Fruit fly (Drosophila melanogaster) whole organism, embryonic: ENCODE measurements around the gene pav.

ENCODE experiments used
- Blimp-1 ChIP-seq: fragments of 200-800 bp; sonication (Bioruptor generic); optimal IDR thresholded peaks from 3 replicates; lab custom pipeline; 2018; ENCODE audit warnings: missing biosample characterization, missing genetic modification characterization, mild to moderate bottlenecking, moderate library complexity, missing genetic modification reagents
- CG10543 ChIP-seq: fragments of 200-800 bp; sonication (Bioruptor generic); optimal IDR thresholded peaks from 3 replicates; lab custom pipeline; 2017; ENCODE audit warnings: missing biosample characterization, mild to moderate bottlenecking, missing genetic modification characterization, moderate library complexity
- CG12299 ChIP-seq: fragments of 200-800 bp; sonication (Bioruptor generic); optimal IDR thresholded peaks from 2 replicates; lab custom pipeline; 2018; ENCODE audit warnings: missing biosample characterization, mild to moderate bottlenecking, missing genetic modification characterization
- CG13123 ChIP-seq: fragments of 200-800 bp; sonication (Bioruptor generic); optimal IDR thresholded peaks from 2 replicates; lab custom pipeline; 2016; ENCODE audit warnings: missing biosample characterization, missing genetic modification characterization
- CG1603 ChIP-seq: fragments of 200-800 bp; sonication (Bioruptor generic); optimal IDR thresholded peaks from 2 replicates; lab custom pipeline; 2019; ENCODE audit warnings: missing biosample characterization, mild to moderate bottlenecking, missing genetic modification characterization, moderate library complexity
- CG16779 ChIP-seq: fragments of 200-800 bp; sonication (Bioruptor generic); IDR thresholded peaks from 2 replicates; pipeline ENCODE4 v1.3.6; 2022; ENCODE audit warnings: missing biosample characterization, missing genetic modification characterization
- CG18262 ChIP-seq: fragments of 200-800 bp; optimal IDR thresholded peaks from 3 replicates; lab custom pipeline; 2019; ENCODE audit warnings: missing biosample characterization, mild to moderate bottlenecking, missing genetic modification characterization, moderate library complexity
- CG1832 ChIP-seq: fragments of 200-800 bp; sonication (Bioruptor generic); optimal IDR thresholded peaks from 2 replicates; lab custom pipeline; 2017; ENCODE audit warnings: missing biosample characterization, mild to moderate bottlenecking, missing genetic modification characterization, inconsistent platforms
- CG3065 ChIP-seq: fragments of 200-800 bp; sonication (Bioruptor generic); optimal IDR thresholded peaks from 2 replicates; lab custom pipeline; 2016; ENCODE audit warnings: missing biosample characterization, missing genetic modification characterization
- CG32767 ChIP-seq: fragments of 200-800 bp; sonication (Bioruptor generic); IDR thresholded peaks from 2 replicates; pipeline ENCODE4 v1.3.6; 2022; ENCODE audit warnings: missing biosample characterization, missing genetic modification characterization
- CG4404 ChIP-seq: fragments of 200-800 bp; sonication (Bioruptor generic); IDR thresholded peaks from 2 replicates; pipeline ENCODE4 v1.3.6; 2022; ENCODE audit warnings: missing biosample characterization, missing genetic modification characterization
- CG4820 ChIP-seq: fragments of 200-800 bp; sonication (Bioruptor generic); optimal IDR thresholded peaks from 3 replicates; lab custom pipeline; 2016; ENCODE audit warnings: missing biosample characterization, missing genetic modification characterization
- CG9817 ChIP-seq: fragments of 200-800 bp; sonication (Bioruptor generic); optimal IDR thresholded peaks from 2 replicates; lab custom pipeline; 2018; ENCODE audit warnings: missing biosample characterization, mild to moderate bottlenecking, missing genetic modification characterization, moderate library complexity
- CrebB ChIP-seq: fragments of 200-800 bp; sonication (Bioruptor generic); optimal IDR thresholded peaks from 3 replicates; lab custom pipeline; 2018; ENCODE audit warnings: missing biosample characterization, mild to moderate bottlenecking, missing genetic modification characterization
- Dek ChIP-seq: fragments of 200-800 bp; sonication (Bioruptor generic); optimal IDR thresholded peaks from 3 replicates; lab custom pipeline; 2019; ENCODE audit warnings: missing biosample characterization, mild to moderate bottlenecking, missing genetic modification characterization, moderate library complexity
- Dip2 ChIP-seq: fragments of 200-800 bp; sonication (Bioruptor generic); IDR thresholded peaks from 2 replicates; pipeline ENCODE4 v1.3.6; 2022; ENCODE audit warnings: missing biosample characterization, missing genetic modification characterization
- Dp ChIP-seq: fragments of 200-800 bp; sonication (Bioruptor generic); optimal IDR thresholded peaks from 2 replicates; lab custom pipeline; 2018; ENCODE audit warnings: missing biosample characterization, mild to moderate bottlenecking, missing genetic modification characterization, moderate library complexity
- Ets65A ChIP-seq: fragments of 200-800 bp; sonication (Bioruptor generic); peaks from one replicate; lab custom pipeline; 2016; ENCODE audit warnings: missing biosample characterization, missing genetic modification characterization
- HmgZ ChIP-seq: fragments of 200-800 bp; sonication (Bioruptor generic); optimal IDR thresholded peaks from 2 replicates; lab custom pipeline; 2018; ENCODE audit warnings: missing biosample characterization, mild to moderate bottlenecking, missing genetic modification characterization
- Pdp1 ChIP-seq, 2 experiments: fragments of 200-800 bp; sonication (Bioruptor generic); optimal IDR thresholded peaks; 3 replicates each; lab custom pipeline; 2016; ENCODE audit warnings: missing biosample characterization in 2 of 2, missing genetic modification characterization in 2 of 2, mild to moderate bottlenecking in 1 of 2, moderate library complexity in 1 of 2
- aop ChIP-seq: fragments of 200-800 bp; sonication (Bioruptor generic); IDR thresholded peaks from 2 replicates; pipeline ENCODE4 v1.3.6; 2022; ENCODE audit warnings: missing biosample characterization, missing genetic modification characterization
- br ChIP-seq: fragments of >200 bp; optimal IDR thresholded peaks from 2 replicates; lab custom pipeline; 2017
- ci ChIP-seq: fragments of 200-800 bp; sonication (Bioruptor generic); IDR thresholded peaks from 3 replicates; pipeline ENCODE4 v1.3.6; 2022; ENCODE audit warnings: missing biosample characterization, missing genetic modification characterization
- dimm ChIP-seq: fragments of 200-800 bp; sonication (Bioruptor generic); IDR thresholded peaks from 2 replicates; pipeline ENCODE4 v1.3.6; 2022; ENCODE audit warnings: missing biosample characterization, missing genetic modification characterization
- dmrt11E ChIP-seq: fragments of 200-800 bp; sonication (Bioruptor generic); optimal IDR thresholded peaks from 3 replicates; lab custom pipeline; 2018; ENCODE audit warnings: missing biosample characterization, mild to moderate bottlenecking, missing genetic modification characterization, moderate library complexity
- exex ChIP-seq: fragments of 200-800 bp; sonication (Bioruptor generic); optimal IDR thresholded peaks from 4 replicates; lab custom pipeline; 2018; ENCODE audit warnings: missing biosample characterization, mild to moderate bottlenecking, missing genetic modification characterization, moderate library complexity
- fd96Cb ChIP-seq: fragments of 200-800 bp; sonication (Bioruptor generic); optimal IDR thresholded peaks from 2 replicates; lab custom pipeline; 2018; ENCODE audit warnings: missing biosample characterization, mild to moderate bottlenecking, missing genetic modification characterization, moderate library complexity
- gfzf ChIP-seq: fragments of 200-800 bp; sonication (Bioruptor generic); optimal IDR thresholded peaks from 2 replicates; lab custom pipeline; 2016; ENCODE audit warnings: missing biosample characterization, mild to moderate bottlenecking, missing genetic modification characterization, moderate library complexity
- gt ChIP-seq: fragments of 200-800 bp; sonication (Bioruptor generic); IDR thresholded peaks from 2 replicates; pipeline ENCODE4 v1.3.6; 2022; ENCODE audit warnings: missing biosample characterization, missing genetic modification characterization
- her ChIP-seq: fragments of 200-800 bp; sonication (Bioruptor generic); optimal IDR thresholded peaks from 2 replicates; lab custom pipeline; 2016; ENCODE audit warnings: missing biosample characterization, missing genetic modification characterization
- ind ChIP-seq: fragments of 200-800 bp; sonication (Bioruptor generic); optimal IDR thresholded peaks from 3 replicates; lab custom pipeline; 2016; ENCODE audit warnings: missing biosample characterization, missing genetic modification characterization
- jing ChIP-seq: fragments of 200-800 bp; sonication (Bioruptor generic); optimal IDR thresholded peaks from 2 replicates; lab custom pipeline; 2018; ENCODE audit warnings: missing biosample characterization, mild to moderate bottlenecking, missing genetic modification characterization
- lilli ChIP-seq: fragments of 200-800 bp; sonication (Bioruptor generic); optimal IDR thresholded peaks from 3 replicates; lab custom pipeline; 2016; ENCODE audit warnings: missing biosample characterization, missing genetic modification characterization
- peb ChIP-seq: fragments of 200-800 bp; sonication (Bioruptor generic); IDR thresholded peaks from 2 replicates; pipeline ENCODE4 v1.3.6; 2022; ENCODE audit warnings: missing biosample characterization, missing genetic modification characterization
- prd ChIP-seq, 3 experiments: fragments of >200 bp in 2 of 3; fragments of 200-800 bp in 1 of 3; sonication (Bioruptor generic) in 1 of 3; optimal IDR thresholded peaks in 2 of 3; IDR thresholded peaks in 1 of 3; 2 replicates in 2 of 3; 3 replicates in 1 of 3; pipeline versions ENCODE4 v1.3.6 to Lab custom; 2017 to 2022; ENCODE audit warnings: missing biosample characterization in 1 of 3, missing genetic modification characterization in 1 of 3
- psq ChIP-seq: fragments of 200-800 bp; sonication (Bioruptor generic); optimal IDR thresholded peaks from 2 replicates; lab custom pipeline; 2017; ENCODE audit warnings: missing biosample characterization, missing genetic modification characterization
- ranshi ChIP-seq: fragments of 200-800 bp; sonication (Bioruptor generic); IDR thresholded peaks from 2 replicates; pipeline ENCODE4 v1.3.6; 2022; ENCODE audit warnings: missing biosample characterization, missing genetic modification characterization
- salm ChIP-seq: fragments of 200-800 bp; sonication (Bioruptor generic); optimal IDR thresholded peaks from 2 replicates; lab custom pipeline; 2018; ENCODE audit warnings: missing biosample characterization, mild to moderate bottlenecking, missing genetic modification characterization
- schlank ChIP-seq: fragments of 200-800 bp; sonication (Bioruptor generic); optimal IDR thresholded peaks from 2 replicates; lab custom pipeline; 2018; ENCODE audit warnings: missing biosample characterization, mild to moderate bottlenecking, missing genetic modification characterization
- sens ChIP-seq: fragments of 200-800 bp; sonication (Bioruptor generic); peaks from one replicate; lab custom pipeline; 2016; ENCODE audit warnings: missing biosample characterization, missing genetic modification characterization
- sens-2 ChIP-seq: fragments of 200-800 bp; sonication (Bioruptor generic); IDR thresholded peaks from 2 replicates; pipeline ENCODE4 v1.3.6; 2022; ENCODE audit warnings: missing biosample characterization, missing genetic modification characterization
- sqz ChIP-seq: fragments of 200-800 bp; sonication (Bioruptor generic); optimal IDR thresholded peaks from 3 replicates; lab custom pipeline; 2018; ENCODE audit warnings: missing biosample characterization, mild to moderate bottlenecking, missing genetic modification characterization
- sr ChIP-seq: fragments of 200-800 bp; sonication (Bioruptor generic); IDR thresholded peaks from 3 replicates; pipeline ENCODE4 v1.3.6; 2022; ENCODE audit warnings: missing biosample characterization, missing genetic modification characterization
- tgo ChIP-seq: fragments of 200-800 bp; sonication (Bioruptor generic); IDR thresholded peaks from 3 replicates; pipeline ENCODE4 v1.3.6; 2022; ENCODE audit warnings: missing biosample characterization, missing genetic modification characterization
- tio ChIP-seq: fragments of 200-800 bp; sonication (Bioruptor generic); optimal IDR thresholded peaks from 2 replicates; lab custom pipeline; 2017; ENCODE audit warnings: missing biosample characterization, missing genetic modification characterization, inconsistent platforms
- vfl ChIP-seq: fragments of 200-800 bp; sonication (Bioruptor generic); optimal IDR thresholded peaks from 2 replicates; lab custom pipeline; 2016; ENCODE audit warnings: missing biosample characterization, missing genetic modification characterization
- vnd ChIP-seq: fragments of 200-800 bp; sonication (Bioruptor generic); IDR thresholded peaks from 3 replicates; pipeline ENCODE4 v1.3.6; 2022; ENCODE audit warnings: missing biosample characterization, missing genetic modification characterization; ENCODE audit not compliant: partially characterized antibody
- z ChIP-seq: fragments of 200-800 bp; sonication (Bioruptor generic); IDR thresholded peaks from 3 replicates; pipeline ENCODE4 v1.3.6; 2022; ENCODE audit warnings: missing biosample characterization, missing genetic modification characterization

Gene pav

DNA sequence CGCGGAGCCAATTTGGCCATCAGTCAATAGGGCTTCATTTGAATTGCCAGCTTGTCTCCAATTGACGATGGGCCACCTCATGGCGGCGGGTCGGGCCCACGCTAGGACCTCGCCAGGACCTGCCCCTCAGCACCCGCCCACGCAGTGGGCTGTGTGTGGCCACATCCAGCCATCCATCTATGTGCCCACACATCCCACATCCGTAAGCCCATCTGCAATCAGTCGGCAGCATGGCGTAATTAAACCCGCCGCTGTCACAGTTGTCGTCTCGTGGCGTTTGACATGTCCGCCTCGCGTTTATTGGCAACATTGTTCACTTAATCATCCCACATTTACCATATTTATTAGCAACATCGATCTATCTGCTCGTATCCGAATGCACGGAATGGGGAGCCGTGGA is 4.3 kb upstream of the pav start:
- peak; percentile 3; the same call in 1 of the 3 replicates for TF ChIP-seq ci (GFP tag; lab: Robert Waterston, UW)
- no peak for TF ChIP-seq Dip2
- no peak for TF ChIP-seq dimm (GFP tag; lab: Robert Waterston, UW)
- no peak for TF ChIP-seq peb
- TF ChIP-seq aop (GFP tag; lab: Robert Waterston, UW): 0 out of 2 replicates have a peak, but pooled peaks have one; percentile 3
- peak; percentile 59 for TF ChIP-seq sens (GFP tag; lab: Kevin White, UChicago)
- peak; percentile 58 for TF ChIP-seq Ets65A (GFP tag; lab: Kevin White, UChicago)
- no peak for TF ChIP-seq CG3065
- TF ChIP-seq sr (GFP tag; lab: Robert Waterston, UW): 0 out of 3 replicates have a peak, but pooled peaks have one; percentile 4
- TF ChIP-seq CG4404 (GFP tag; lab: Robert Waterston, UW): peak; percentile 12; the same call in 1 of the 2 replicates
- TF ChIP-seq Dp (GFP tag; lab: Kevin White, UChicago): no peak
- TF ChIP-seq lilli (GFP tag; lab: Kevin White, UChicago): no peak
- TF ChIP-seq CG9817 (tag; lab: Kevin White, UChicago): no peak

DNA sequence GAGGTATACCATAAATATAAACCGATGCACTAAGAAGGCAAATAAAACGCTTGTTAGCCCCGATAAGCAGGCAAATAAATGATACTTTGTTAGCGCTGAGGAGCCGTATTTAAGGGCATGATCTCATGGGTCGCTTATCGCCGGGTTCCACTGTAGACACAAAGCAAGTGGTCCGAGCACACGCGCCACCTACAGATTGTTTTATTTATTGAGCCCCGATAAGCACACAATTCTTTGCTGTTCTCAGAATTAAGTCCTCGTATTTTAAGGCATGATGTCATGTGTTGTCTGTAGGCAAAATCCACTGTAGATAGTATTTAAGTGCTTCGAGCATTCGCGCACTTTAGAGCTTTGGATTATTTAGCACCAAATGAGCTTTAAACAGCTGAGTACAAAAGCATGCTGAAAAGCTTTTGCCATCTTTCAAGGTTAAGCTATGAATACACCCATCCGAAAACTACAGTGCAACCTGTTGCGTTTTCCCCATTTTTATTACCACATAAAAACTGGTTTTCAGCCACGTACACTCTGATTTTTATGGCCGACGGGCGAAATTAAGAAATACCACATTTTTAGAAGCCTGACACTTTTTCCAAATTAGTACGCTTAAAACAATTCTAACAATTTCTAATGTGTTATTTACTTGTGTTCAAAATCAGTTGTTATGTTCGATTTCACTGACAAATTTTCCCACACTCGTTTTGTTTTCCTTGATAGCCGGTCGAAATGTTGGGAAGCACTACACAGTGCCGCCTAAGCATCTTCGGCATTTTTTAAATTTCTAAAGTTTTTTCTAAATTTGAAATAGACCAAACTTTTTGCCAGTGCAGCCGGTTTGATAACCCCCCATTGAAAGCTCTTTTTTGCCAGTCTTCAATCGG is 2.9 kb upstream of the pav start, which contains the start of gene Sqor:
Sqor (plus strand) TSS at position 732 of the 881 bp plus-strand sequence.
- TF ChIP-seq CG32767 (GFP tag; lab: Robert Waterston, UW) (peak; percentile 76), CG12299 (peak; percentile 83), schlank (tag; lab: Kevin White, UChicago) (peak; percentile 76), CG18262 (tag; lab: Kevin White, UChicago) (peak; percentile 80), Dek (tag; lab: Kevin White, UChicago) (peak; percentile 91), HmgZ (peak; percentile 87), gt (GFP tag; lab: Robert Waterston, UW) (no peak), z (no peak), vnd (GFP tag; lab: Robert Waterston, UW) (no peak), CrebB (peak; percentile 73), CG9817 (tag; lab: Kevin White, UChicago) (peak; percentile 81), dmrt11E (no peak), gfzf (GFP tag; lab: Kevin White, UChicago) (peak; percentile 31), exex (tag; lab: Kevin White, UChicago) (peak; percentile 44), Pdp1 (GFP tag; optimal IDR thresholded peaks at IDR 0.05; lab: Kevin White, UChicago) (peak; percentile 89), psq (GFP tag; lab: Kevin White, UChicago) (peak; percentile 38), jing (GFP tag; lab: Kevin White, UChicago) (peak; percentile 75), CG13123 (peak; percentile 29), Blimp-1 (GFP tag; lab: Kevin White, UChicago) (peak; percentile 62), salm (tag; lab: Kevin White, UChicago) (peak; percentile 77), CG16779 (GFP tag; lab: Robert Waterston, UW) (peak; percentile 71; the same call in 1 of the 2 replicates), br (lab: Kevin White, UChicago) (no peak), CG1832 (GFP tag; lab: Kevin White, UChicago) (no peak), fd96Cb (peak; percentile 73), vfl (GFP tag; lab: Kevin White, UChicago) (peak; percentile 83), tio (GFP tag; lab: Kevin White, UChicago) (no peak), sqz (GFP tag; lab: Kevin White, UChicago) (peak; percentile 74), sens-2 (GFP tag; lab: Robert Waterston, UW) (peak; percentile 37; the same call in 1 of the 2 replicates), CG4820 (GFP tag; lab: Kevin White, UChicago) (peak; percentile 48), ind (peak; percentile 79), CG10543 (GFP tag; lab: Kevin White, UChicago) (peak; percentile 92), her (peak; percentile 86), prd (optimal IDR thresholded peaks at IDR 0.05; lab: Kevin White, UChicago) (no peak), prd (GFP tag; IDR thresholded peaks at IDR 0.05; lab: Robert Waterston, UW) (peak; percentile 73), CG1603 (peak; percentile 89), tgo (GFP tag; lab: Robert Waterston, UW) (peak; percentile 77), ranshi (peak; percentile 59)
